Worm (Caenorhabditis elegans) whole organism, L4 larva: ENCODE measurements around the gene sri-37.
"Not testable (repeated sequence)": the region's sequence is repeated elsewhere in the genome, so short reads cannot be mapped to it uniquely, and the experiment has no call there.

Experiments
- F49E8.2 ChIP-seq: sonication (generic microtip); optimal IDR thresholded peaks from 2 replicates; lab custom pipeline; 2016; ENCODE audit warnings: missing compliant biosample characterization, mild to moderate bottlenecking, missing genetic modification characterization, borderline replicate concordance
- R02D3.7 ChIP-seq: fragments of 150-350 bp; sonication (generic microtip); optimal IDR thresholded peaks from 3 replicates; lab custom pipeline; 2014; ENCODE audit warnings: missing biosample characterization, missing genetic modification characterization
- T26A8.4 ChIP-seq: fragments of 200-800 bp; sonication (Bioruptor generic); IDR thresholded peaks from 2 replicates; pipeline ENCODE4 v1.3.6; 2022; ENCODE audit warnings: missing genetic modification characterization, missing compliant biosample characterization
- Y105C5A.15 ChIP-seq: fragments of 200-800 bp; sonication (Bioruptor generic); IDR thresholded peaks from 2 replicates; pipeline ENCODE4 v1.3.6; 2022; ENCODE audit warnings: missing genetic modification characterization, missing compliant biosample characterization
- Y48G9A.11 ChIP-seq: fragments of 200-800 bp; sonication (Bioruptor generic); IDR thresholded peaks from 2 replicates; pipeline ENCODE4 v1.3.6; 2022; ENCODE audit warnings: missing genetic modification reagents, missing genetic modification characterization, missing compliant biosample characterization
- Y5F2A.4 ChIP-seq: fragments of 200-800 bp; sonication (Bioruptor generic); optimal IDR thresholded peaks from 2 replicates; lab custom pipeline; 2018; ENCODE audit warnings: mild to moderate bottlenecking, missing genetic modification characterization, missing compliant biosample characterization
- aha-1 ChIP-seq: fragments of 150-350 bp; peaks from one replicate; lab custom pipeline; 2014; ENCODE audit warnings: missing biosample characterization, missing genetic modification characterization
- aly-2 ChIP-seq: sonication (generic microtip); optimal IDR thresholded peaks from 2 replicates; lab custom pipeline; 2018; ENCODE audit warnings: missing biosample characterization, missing genetic modification characterization
- ama-1 ChIP-seq: fragments of 150-350 bp; optimal IDR thresholded peaks from 2 replicates; lab custom pipeline; 2014; ENCODE audit warnings: inconsistent platforms, mixed read lengths
- ceh-20 ChIP-seq: fragments of 200-800 bp; sonication (Bioruptor generic); IDR thresholded peaks from 2 replicates; pipeline ENCODE4 v1.3.6; 2022; ENCODE audit warnings: missing genetic modification reagents, missing genetic modification characterization, missing compliant biosample characterization
- ceh-28 ChIP-seq: fragments of 150-350 bp; optimal IDR thresholded peaks from 2 replicates; lab custom pipeline; 2014; ENCODE audit warnings: missing biosample characterization, missing genetic modification reagents, missing genetic modification characterization
- ctbp-1 ChIP-seq: fragments of 200-800 bp; sonication (Bioruptor generic); IDR thresholded peaks from 2 replicates; pipeline ENCODE4 v1.3.6; 2022; ENCODE audit warnings: missing genetic modification reagents, missing genetic modification characterization, missing compliant biosample characterization
- daf-8 ChIP-seq: fragments of 200-800 bp; sonication (Bioruptor generic); IDR thresholded peaks from 2 replicates; pipeline ENCODE4 v1.3.6; 2022; ENCODE audit warnings: missing genetic modification characterization, missing compliant biosample characterization
- duxl-1 ChIP-seq: sonication (generic microtip); optimal IDR thresholded peaks from 2 replicates; lab custom pipeline; 2016; ENCODE audit warnings: mild to moderate bottlenecking, missing genetic modification characterization, moderate library complexity, missing compliant biosample characterization; ENCODE audit not compliant: poor library complexity
- dve-1 ChIP-seq: sonication (generic microtip); optimal IDR thresholded peaks from 2 replicates; lab custom pipeline; 2017; ENCODE audit warnings: antibody characterized with exemption, mild to moderate bottlenecking, missing genetic modification characterization, missing compliant biosample characterization; ENCODE audit not compliant: insufficient read depth
- egl-43 ChIP-seq: fragments of 200-800 bp; sonication (Bioruptor generic); IDR thresholded peaks from 2 replicates; pipeline ENCODE4 v1.3.6; 2022; ENCODE audit warnings: missing genetic modification reagents, missing genetic modification characterization, missing compliant biosample characterization
- fos-1 ChIP-seq: fragments of 150-350 bp; optimal IDR thresholded peaks from 2 replicates; lab custom pipeline; 2014; ENCODE audit warnings: missing biosample characterization, missing genetic modification characterization
- lin-1 ChIP-seq: fragments of 200-800 bp; sonication (Bioruptor generic); IDR thresholded peaks from 2 replicates; pipeline ENCODE4 v1.3.6; 2022; ENCODE audit warnings: missing genetic modification reagents, missing genetic modification characterization, missing compliant biosample characterization
- lin-13 ChIP-seq: fragments of 150-350 bp; optimal IDR thresholded peaks from 2 replicates; lab custom pipeline; 2014; ENCODE audit warnings: missing biosample characterization, missing genetic modification reagents, missing genetic modification characterization
- mdt-29 ChIP-seq: fragments of 200-800 bp; sonication (Bioruptor generic); IDR thresholded peaks from 2 replicates; pipeline ENCODE4 v1.3.6; 2022; ENCODE audit warnings: missing genetic modification reagents, missing genetic modification characterization, missing compliant biosample characterization
- nhr-10 ChIP-seq: fragments of 150-350 bp; optimal IDR thresholded peaks from 2 replicates; lab custom pipeline; 2014; ENCODE audit warnings: missing biosample characterization, missing genetic modification characterization
- nhr-102 ChIP-seq: sonication (generic microtip); optimal IDR thresholded peaks from 2 replicates; lab custom pipeline; 2016; ENCODE audit warnings: mild to moderate bottlenecking, missing genetic modification characterization, moderate library complexity, missing compliant biosample characterization
- nhr-11 ChIP-seq: fragments of 150-350 bp; optimal IDR thresholded peaks from 2 replicates; lab custom pipeline; 2014; ENCODE audit warnings: missing biosample characterization, missing genetic modification characterization
- nhr-28 ChIP-seq: fragments of 150-350 bp; optimal IDR thresholded peaks from 2 replicates; lab custom pipeline; 2014; ENCODE audit warnings: missing biosample characterization, missing genetic modification characterization
- nhr-76 ChIP-seq: fragments of 150-350 bp; optimal IDR thresholded peaks from 2 replicates; lab custom pipeline; 2014; ENCODE audit warnings: missing biosample characterization, missing genetic modification characterization
- pqm-1 ChIP-seq: sonication (generic microtip); optimal IDR thresholded peaks from 2 replicates; lab custom pipeline; 2017; ENCODE audit warnings: missing biosample characterization, missing genetic modification characterization
- set-16 ChIP-seq: fragments of 200-800 bp; sonication (Bioruptor generic); IDR thresholded peaks from 2 replicates; pipeline ENCODE4 v1.3.6; 2022; ENCODE audit warnings: missing genetic modification reagents, missing genetic modification characterization, missing compliant biosample characterization
- skn-1 ChIP-seq: fragments of 150-350 bp; optimal IDR thresholded peaks from 2 replicates; lab custom pipeline; 2014; ENCODE audit warnings: missing biosample characterization, missing genetic modification characterization
- snpc-1.2 ChIP-seq: fragments of 200-800 bp; sonication (Bioruptor generic); IDR thresholded peaks from 2 replicates; pipeline ENCODE4 v1.3.6; 2022; ENCODE audit warnings: missing genetic modification reagents, missing genetic modification characterization, missing compliant biosample characterization
- snpc-4 ChIP-seq: fragments of 150-350 bp; optimal IDR thresholded peaks from 2 replicates; lab custom pipeline; 2014; ENCODE audit warnings: missing biosample characterization, missing genetic modification characterization
- spr-3 ChIP-seq: fragments of 200-800 bp; sonication (Bioruptor generic); optimal IDR thresholded peaks from 2 replicates; lab custom pipeline; 2018; ENCODE audit warnings: mild to moderate bottlenecking, missing genetic modification characterization, missing compliant biosample characterization
- tra-1 ChIP-seq: fragments of 200-800 bp; sonication (Bioruptor generic); IDR thresholded peaks from 2 replicates; pipeline ENCODE4 v1.3.6; 2022; ENCODE audit warnings: missing genetic modification reagents, missing genetic modification characterization, missing compliant biosample characterization
- unc-62 ChIP-seq, 3 experiments: fragments of 150-350 bp in 1 of 3; sonication (generic microtip); optimal IDR thresholded peaks in 2 of 3; peaks in 1 of 3; 1 replicate in 1 of 3; 2 replicates in 2 of 3; lab custom pipeline; 2014 to 2017; ENCODE audit warnings: missing biosample characterization in 3 of 3, missing genetic modification characterization in 3 of 3, missing genetic modification reagents in 3 of 3, missing genotype in 1 of 3
- vab-7 ChIP-seq: fragments of 200-800 bp; sonication (Bioruptor generic); IDR thresholded peaks from 2 replicates; pipeline ENCODE4 v1.3.6; 2022; ENCODE audit warnings: missing genetic modification reagents, missing genetic modification characterization, missing compliant biosample characterization
- zip-2 ChIP-seq: fragments of 150-350 bp; optimal IDR thresholded peaks from 2 replicates; lab custom pipeline; 2014; ENCODE audit warnings: missing biosample characterization, missing genetic modification characterization
- ztf-11 ChIP-seq: fragments of 150-350 bp; optimal IDR thresholded peaks from 2 replicates; lab custom pipeline; 2014; ENCODE audit warnings: missing biosample characterization, missing genetic modification characterization
- ztf-7 ChIP-seq: fragments of 150-350 bp; optimal IDR thresholded peaks from 2 replicates; lab custom pipeline; 2014; ENCODE audit warnings: missing biosample characterization, missing genetic modification characterization

Gene sri-37

DNA sequence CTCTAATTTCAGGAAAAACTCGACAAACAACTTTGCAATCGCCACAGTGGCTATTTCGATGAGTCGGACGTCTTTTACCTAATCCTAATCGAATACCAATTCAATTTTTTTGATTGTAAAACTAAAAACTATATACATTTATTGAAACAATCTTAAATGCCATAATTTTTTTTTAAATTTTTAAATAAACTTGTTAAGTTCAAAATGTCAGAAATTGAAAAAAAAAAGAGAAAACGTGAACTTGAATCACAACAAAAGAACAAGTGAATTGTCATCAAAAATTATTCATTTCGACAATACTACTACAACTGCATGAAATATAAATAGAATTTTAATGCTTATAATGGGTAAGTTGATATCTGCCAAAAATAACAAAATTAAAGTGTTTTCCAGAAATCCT, 17.1 kb upstream of the sri-37 start, which contains the start of gene D2062.13:
Gene D2062.13, plus strand, starts transcription at position 301 of the 400 bp plus-strand sequence.
- TF ChIP-seq snpc-1.2; Y5F2A.4 (GFP tag; lab: Kevin White, UChicago); lin-1 (GFP tag; lab: Robert Waterston, UW): not testable (repeated sequence)

DNA sequence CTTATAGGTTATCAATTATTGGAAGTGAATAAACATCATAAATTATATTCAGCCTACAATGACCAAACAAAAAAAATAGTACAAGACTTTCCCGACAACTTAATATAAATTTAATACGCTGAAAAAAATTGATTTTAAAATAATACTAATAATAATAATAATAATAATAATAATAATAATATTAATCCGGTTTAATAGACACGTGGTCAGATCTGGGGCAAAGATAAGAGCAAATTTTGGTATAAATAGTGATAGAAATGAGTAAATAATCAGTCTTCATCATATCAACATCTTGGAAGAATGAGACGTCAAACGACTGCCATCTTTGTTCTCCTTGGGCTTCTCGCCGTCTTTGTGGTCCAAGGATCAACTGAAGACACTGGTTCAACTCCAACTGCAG, 12.7 kb upstream of the sri-37 start, which contains the start of gene msrp-5:
Gene msrp-5, plus strand, starts transcription at position 301 of the 400 bp plus-strand sequence.
- not testable (repeated sequence) for TF ChIP-seq nhr-76 (tag; lab: Kevin White, UChicago); snpc-1.2; nhr-28 (tag; lab: Kevin White, UChicago)

DNA sequence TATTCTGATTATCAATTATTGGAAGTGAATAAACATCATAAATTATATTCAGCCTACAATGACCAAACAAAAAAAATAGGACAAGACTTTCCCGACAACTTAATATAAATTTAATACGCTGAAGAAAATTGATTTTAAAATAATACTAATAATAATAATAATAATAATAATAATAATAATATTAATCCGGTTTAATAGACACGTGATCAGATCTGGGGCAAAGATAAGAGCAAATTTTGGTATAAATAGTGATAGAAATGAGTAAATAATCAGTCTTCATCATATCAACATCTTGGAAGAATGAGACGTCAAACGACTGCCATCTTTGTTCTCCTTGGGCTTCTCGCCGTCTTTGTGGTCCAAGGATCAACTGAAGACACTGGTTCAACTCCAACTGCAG, 10.2 kb upstream of the sri-37 start, which contains the start of gene msrp-6:
Gene msrp-6, plus strand, starts transcription at position 301 of the 400 bp plus-strand sequence.
- TF ChIP-seq unc-62 (GFP tag; optimal IDR thresholded peaks at IDR 0.05 in 1 of 2; lab: Kevin White, UChicago) = peak in 1 of 2 experiments; percentile 28
- TF ChIP-seq unc-62 (tag; optimal IDR thresholded peaks at IDR 0.05; lab: Kevin White, UChicago) = not testable (repeated sequence)
- TF ChIP-seq aha-1 (tag; lab: Kevin White, UChicago) = peak; percentile 25

DNA sequence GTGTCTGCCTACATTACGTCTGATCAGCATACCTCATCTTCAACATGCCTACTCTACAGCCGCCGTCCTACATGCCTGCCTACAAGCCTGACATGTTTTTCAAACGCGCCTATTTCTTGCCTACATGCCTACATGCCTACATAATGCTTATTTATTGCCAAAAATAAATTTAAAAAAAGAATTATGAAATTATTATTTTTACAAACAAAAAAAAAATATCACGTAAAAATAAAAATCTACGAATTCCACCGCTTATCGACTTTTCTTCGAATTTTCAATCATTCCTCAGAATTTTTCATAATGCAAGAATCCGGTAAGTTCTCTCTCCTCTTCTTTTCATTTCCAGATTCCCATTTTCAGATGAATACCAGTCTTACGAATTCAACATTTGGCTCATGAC, 6.9 kb upstream of the sri-37 start, which contains the start of gene D2062.5:
Gene D2062.5, plus strand, starts transcription at position 301 of the 400 bp plus-strand sequence.
- no peak for TF ChIP-seq ztf-11
- no peak for TF ChIP-seq lin-13 (GFP tag; lab: Kevin White, UChicago)
- no peak for TF ChIP-seq aly-2 (tag; lab: Kevin White, UChicago)
- no peak for TF ChIP-seq tra-1 (GFP tag; lab: Robert Waterston, UW)

DNA sequence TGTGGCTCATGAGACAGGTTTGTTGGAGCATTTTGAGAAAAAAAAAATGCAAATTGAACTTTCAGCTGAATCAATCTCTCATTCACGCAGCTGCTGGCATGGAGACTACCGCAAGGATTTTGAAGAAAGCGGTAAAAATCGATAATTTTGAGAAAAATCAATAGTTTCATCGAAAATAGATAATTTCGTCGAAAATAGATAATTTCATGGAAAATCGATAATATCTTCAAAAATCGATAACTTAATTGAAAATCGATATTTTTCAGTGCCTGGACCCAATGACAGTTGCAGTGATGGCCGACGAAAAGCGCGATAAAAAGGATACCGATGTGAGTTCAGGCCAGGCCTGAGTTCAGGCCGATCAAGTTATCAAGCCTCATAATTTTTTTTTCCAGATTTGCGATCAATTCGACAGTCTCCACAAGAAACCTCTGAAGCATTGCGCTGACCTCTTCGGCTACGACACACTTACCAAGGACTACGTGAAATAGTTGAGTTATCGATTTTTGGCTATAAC, 6.4 kb upstream of the sri-37 start, which contains the start of gene D2062.4:
Gene D2062.4, plus strand, starts transcription at position 467 of the 517 bp plus-strand sequence.
- TF ChIP-seq ceh-28 (tag; lab: Kevin White, UChicago) = peak; percentile 61

DNA sequence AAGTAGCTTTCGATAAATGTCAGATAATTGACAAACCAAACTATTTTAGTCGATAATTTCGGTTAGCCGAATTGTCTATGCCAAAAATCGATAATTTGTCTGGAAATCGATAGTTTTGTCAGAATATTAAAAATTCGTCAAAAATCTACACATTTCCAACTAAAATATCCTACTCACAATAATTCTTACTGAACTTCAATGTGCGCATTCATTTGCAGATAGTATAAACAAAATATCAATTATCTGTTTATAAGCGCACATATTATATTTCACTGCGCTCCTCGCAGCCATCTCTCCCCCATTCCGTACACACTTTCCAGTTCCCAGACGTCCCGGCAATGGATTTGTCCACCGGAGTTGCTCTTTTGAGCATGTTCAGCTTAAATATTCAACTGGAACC, 4.6 kb upstream of the sri-37 start, which contains the start of gene lgc-28:
Gene lgc-28, plus strand, starts transcription at position 301 of the 400 bp plus-strand sequence.
- no peak for TF ChIP-seq vab-7 (GFP tag; lab: Robert Waterston, UW)
- TF ChIP-seq set-16 (GFP tag; lab: Robert Waterston, UW) = no peak
- no peak for TF ChIP-seq ctbp-1
- no peak for TF ChIP-seq spr-3
- TF ChIP-seq pqm-1 = no peak
- TF ChIP-seq T26A8.4 (GFP tag; lab: Robert Waterston, UW) = no peak
- no peak for TF ChIP-seq ceh-28 (tag; lab: Kevin White, UChicago)

DNA sequence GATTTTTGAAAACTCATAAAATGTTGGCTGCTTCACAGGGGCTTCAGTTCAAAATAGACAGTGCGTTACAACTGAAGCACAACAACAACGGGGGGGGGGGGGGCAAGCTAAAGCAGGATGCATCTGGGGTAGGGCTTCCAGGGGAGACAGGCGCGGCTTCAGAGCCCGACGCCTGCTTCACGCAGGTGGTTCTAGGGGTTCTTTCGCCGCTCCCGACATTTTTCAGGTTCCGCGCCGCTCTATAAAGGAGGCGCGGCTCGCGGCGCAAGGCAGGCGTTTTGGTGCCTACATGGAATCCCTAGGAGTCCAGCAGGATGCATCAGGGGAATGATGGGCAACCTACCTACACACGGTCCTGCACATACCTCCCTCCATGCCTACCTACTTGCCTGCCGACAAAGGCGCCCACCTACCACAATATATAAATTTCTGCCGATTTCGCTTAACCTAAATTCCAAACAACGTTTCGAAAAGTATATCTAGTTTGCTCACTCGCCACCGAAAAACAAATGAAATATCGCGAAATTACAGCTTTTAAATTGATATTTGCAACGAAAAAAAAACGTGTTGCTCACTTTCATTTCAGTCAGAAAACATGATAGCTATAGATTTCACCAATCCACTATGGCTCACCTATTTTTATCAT, 2.1 kb upstream of the sri-37 start, which contains the start of gene sri-71:
Gene sri-71, plus strand, starts transcription at position 596 of the 646 bp plus-strand sequence.
- TF ChIP-seq F49E8.2 (tag; lab: Kevin White, UChicago) (no peak), ama-1 (lab: Kevin White, UChicago) (no peak), aha-1 (tag; lab: Kevin White, UChicago) (peak; percentile 10), Y105C5A.15 (GFP tag; lab: Robert Waterston, UW) (no peak), nhr-11 (tag; lab: Kevin White, UChicago) (no peak), R02D3.7 (no peak), snpc-4 (tag; lab: Kevin White, UChicago) (no peak), Y48G9A.11 (GFP tag; lab: Robert Waterston, UW) (no peak), nhr-76 (tag; lab: Kevin White, UChicago) (no peak), zip-2 (tag; lab: Kevin White, UChicago) (no peak), vab-7 (GFP tag; lab: Robert Waterston, UW) (no peak), nhr-10 (tag; lab: Kevin White, UChicago) (no peak), skn-1 (tag; lab: Kevin White, UChicago) (no peak), egl-43 (GFP tag; lab: Robert Waterston, UW) (peak; percentile 65; the same call in 1 of the 2 replicates), mdt-29 (no peak), set-16 (GFP tag; lab: Robert Waterston, UW) (peak; percentile 93), daf-8 (GFP tag; lab: Robert Waterston, UW) (no peak), T26A8.4 (GFP tag; lab: Robert Waterston, UW) (no peak), duxl-1 (tag; lab: Kevin White, UChicago) (no peak), ceh-20 (GFP tag; lab: Robert Waterston, UW) (no peak), ztf-7 (no peak), nhr-102 (tag; lab: Kevin White, UChicago) (no peak), fos-1 (tag; lab: Kevin White, UChicago) (no peak), dve-1 (tag; lab: Kevin White, UChicago) (no peak)
- TF ChIP-seq, all 104 proteins: peak for 3
